Fruit fly (Drosophila melanogaster) whole organism, embryonic: ENCODE data around the gene Hexim.

Source experiments
- Awh ChIP-seq: fragments of 200-800 bp; sonication (Bioruptor generic); IDR thresholded peaks from 2 replicates; pipeline ENCODE4, ENCODE4 v1.3.6; 2022; ENCODE audit warnings: missing biosample characterization, missing genetic modification characterization
- BEAF-32 ChIP-seq: fragments of 200-800 bp; sonication (Bioruptor generic); optimal IDR thresholded peaks from 3 replicates; lab custom pipeline; 2017; ENCODE audit warnings: missing biosample characterization, missing genetic modification characterization, mild to moderate bottlenecking, moderate library complexity, missing genetic modification reagents
- CG1024 ChIP-seq: fragments of 200-800 bp; sonication (Bioruptor generic); IDR thresholded peaks from 2 replicates; pipeline ENCODE4 v1.3.6; 2022; ENCODE audit warnings: missing biosample characterization, missing genetic modification characterization
- CG10565 ChIP-seq: fragments of 200-800 bp; sonication (Bioruptor generic); optimal IDR thresholded peaks from 3 replicates; lab custom pipeline; 2016; ENCODE audit warnings: missing biosample characterization, mild to moderate bottlenecking, missing genetic modification characterization
- CG11723 ChIP-seq: fragments of 200-800 bp; sonication (Bioruptor generic); optimal IDR thresholded peaks from 2 replicates; lab custom pipeline; 2017; ENCODE audit warnings: missing biosample characterization, mild to moderate bottlenecking, missing genetic modification characterization
- CG12155 ChIP-seq: fragments of 200-800 bp; sonication (Bioruptor generic); optimal IDR thresholded peaks from 3 replicates; lab custom pipeline; 2016; ENCODE audit warnings: missing biosample characterization, missing genetic modification characterization
- CG12769 ChIP-seq: fragments of 200-800 bp; sonication (Bioruptor generic); optimal IDR thresholded peaks from 2 replicates; lab custom pipeline; 2019; ENCODE audit warnings: missing biosample characterization, mild to moderate bottlenecking, missing genetic modification characterization, moderate library complexity
- CG15601 ChIP-seq: fragments of 200-800 bp; sonication (Bioruptor generic); optimal IDR thresholded peaks from 3 replicates; lab custom pipeline; 2019; ENCODE audit warnings: missing biosample characterization, mild to moderate bottlenecking, missing genetic modification characterization, moderate library complexity
- CG1603 ChIP-seq: fragments of 200-800 bp; sonication (Bioruptor generic); optimal IDR thresholded peaks from 2 replicates; lab custom pipeline; 2019; ENCODE audit warnings: missing biosample characterization, mild to moderate bottlenecking, missing genetic modification characterization, moderate library complexity
- CG17186 ChIP-seq: fragments of 200-800 bp; sonication (Bioruptor generic); optimal IDR thresholded peaks from 3 replicates; lab custom pipeline; 2017; ENCODE audit warnings: missing biosample characterization, missing genetic modification reagents, missing genetic modification characterization
- CG17612 ChIP-seq: fragments of 200-800 bp; sonication (Bioruptor generic); IDR thresholded peaks from 2 replicates; pipeline ENCODE4 v1.3.6; 2022; ENCODE audit warnings: missing biosample characterization, missing genetic modification characterization
- CG17829 ChIP-seq: fragments of 200-800 bp; optimal IDR thresholded peaks from 2 replicates; lab custom pipeline; 2019; ENCODE audit warnings: missing biosample characterization, mild to moderate bottlenecking, missing genetic modification characterization, moderate library complexity
- CG2678 ChIP-seq: fragments of 200-800 bp; sonication (Bioruptor generic); optimal IDR thresholded peaks from 3 replicates; lab custom pipeline; 2019; ENCODE audit warnings: missing biosample characterization, mild to moderate bottlenecking, missing genetic modification characterization, moderate library complexity
- CG3163 ChIP-seq: fragments of 200-800 bp; sonication (Bioruptor generic); optimal IDR thresholded peaks from 3 replicates; lab custom pipeline; 2016; ENCODE audit warnings: missing biosample characterization, missing genetic modification characterization
- CG32532 ChIP-seq: fragments of 200-800 bp; sonication (Bioruptor generic); IDR thresholded peaks from 2 replicates; pipeline ENCODE4 v1.3.6; 2022; ENCODE audit warnings: missing biosample characterization, missing genetic modification characterization
- CG42726 ChIP-seq: fragments of 200-800 bp; sonication (Bioruptor generic); IDR thresholded peaks from 2 replicates; pipeline ENCODE4 v1.3.6; 2022; ENCODE audit warnings: missing biosample characterization, missing genetic modification characterization; ENCODE audit not compliant: partially characterized antibody
- CG6654 ChIP-seq: fragments of 200-800 bp; sonication (Bioruptor generic); optimal IDR thresholded peaks from 2 replicates; lab custom pipeline; 2017; ENCODE audit warnings: missing biosample characterization, mild to moderate bottlenecking, missing genetic modification characterization
- CG6689 ChIP-seq: fragments of 200-800 bp; sonication (Bioruptor generic); IDR thresholded peaks from 2 replicates; pipeline ENCODE4 v1.3.6; 2022; ENCODE audit warnings: missing biosample characterization, missing genetic modification characterization
- CG8359 ChIP-seq: fragments of 200-800 bp; sonication (Bioruptor generic); optimal IDR thresholded peaks from 2 replicates; lab custom pipeline; 2017; ENCODE audit warnings: missing biosample characterization, mild to moderate bottlenecking, missing genetic modification characterization, borderline replicate concordance
- Dbx ChIP-seq: fragments of 200-800 bp; sonication (Bioruptor generic); IDR thresholded peaks from 3 replicates; pipeline ENCODE4 v1.3.6; 2022; ENCODE audit warnings: missing biosample characterization, missing genetic modification characterization
- Eip74EF ChIP-seq, 2 experiments: fragments of 200-800 bp in 1 of 2; fragments of >200 bp in 1 of 2; sonication (Bioruptor generic) in 1 of 2; optimal IDR thresholded peaks; 2 replicates each; lab custom pipeline; 2017 to 2019; ENCODE audit warnings: missing biosample characterization in 2 of 2, missing genetic modification characterization in 2 of 2, mild to moderate bottlenecking in 1 of 2, moderate library complexity in 1 of 2
- H2.0 ChIP-seq: fragments of 200-800 bp; sonication (Bioruptor generic); IDR thresholded peaks from 2 replicates; pipeline ENCODE4 v1.3.6; 2022; ENCODE audit warnings: missing biosample characterization, missing genetic modification characterization
- Hmx ChIP-seq: fragments of 200-800 bp; sonication (Bioruptor generic); optimal IDR thresholded peaks from 2 replicates; lab custom pipeline; 2016; ENCODE audit warnings: missing biosample characterization, missing genetic modification characterization
- Hr39 ChIP-seq: fragments of >200 bp; optimal IDR thresholded peaks from 2 replicates; lab custom pipeline; 2017
- Neu2 ChIP-seq: fragments of 200-800 bp; sonication (Bioruptor generic); optimal IDR thresholded peaks from 3 replicates; lab custom pipeline; 2016; ENCODE audit warnings: missing biosample characterization, missing genetic modification characterization, borderline replicate concordance
- Nf-YC ChIP-seq: fragments of 200-800 bp; optimal IDR thresholded peaks from 3 replicates; lab custom pipeline; 2019; ENCODE audit warnings: missing biosample characterization, mild to moderate bottlenecking, missing genetic modification characterization, moderate library complexity
- Sox100B ChIP-seq: fragments of 200-800 bp; sonication (Bioruptor generic); optimal IDR thresholded peaks from 3 replicates; lab custom pipeline; 2018; ENCODE audit warnings: missing biosample characterization, mild to moderate bottlenecking, missing genetic modification characterization
- Usf ChIP-seq: fragments of 200-800 bp; sonication (Bioruptor generic); optimal IDR thresholded peaks from 2 replicates; lab custom pipeline; 2017; ENCODE audit warnings: missing genotype, missing biosample characterization, missing genetic modification characterization
- bcd ChIP-seq: fragments of 200-800 bp; sonication (Bioruptor generic); optimal IDR thresholded peaks from 2 replicates; lab custom pipeline; 2017; ENCODE audit warnings: missing biosample characterization, mild to moderate bottlenecking, missing genetic modification characterization
- caup ChIP-seq: fragments of 200-800 bp; sonication (Bioruptor generic); optimal IDR thresholded peaks from 3 replicates; lab custom pipeline; 2017; ENCODE audit warnings: missing biosample characterization, mild to moderate bottlenecking, missing genetic modification characterization, moderate library complexity; ENCODE audit not compliant: severe bottlenecking
- crol ChIP-seq: fragments of 200-800 bp; sonication (Bioruptor generic); IDR thresholded peaks from 2 replicates; pipeline ENCODE4 v1.3.6; 2022; ENCODE audit warnings: missing biosample characterization, missing genetic modification characterization
- dimm ChIP-seq: fragments of 200-800 bp; sonication (Bioruptor generic); IDR thresholded peaks from 2 replicates; pipeline ENCODE4 v1.3.6; 2022; ENCODE audit warnings: missing biosample characterization, missing genetic modification characterization
- exex ChIP-seq: fragments of 200-800 bp; sonication (Bioruptor generic); optimal IDR thresholded peaks from 4 replicates; lab custom pipeline; 2018; ENCODE audit warnings: missing biosample characterization, mild to moderate bottlenecking, missing genetic modification characterization, moderate library complexity
- fd102C ChIP-seq: fragments of 200-800 bp; sonication (Bioruptor generic); optimal IDR thresholded peaks from 2 replicates; lab custom pipeline; 2018; ENCODE audit warnings: missing biosample characterization, mild to moderate bottlenecking, missing genetic modification characterization, moderate library complexity
- kni ChIP-seq: fragments of 200-800 bp; sonication (Bioruptor generic); optimal IDR thresholded peaks from 3 replicates; lab custom pipeline; 2017; ENCODE audit warnings: mild to moderate bottlenecking, missing biosample characterization, missing genetic modification reagents, missing genetic modification characterization
- nmo ChIP-seq: fragments of 200-800 bp; sonication (Bioruptor generic); optimal IDR thresholded peaks from 2 replicates; lab custom pipeline; 2018; ENCODE audit warnings: missing biosample characterization, mild to moderate bottlenecking, missing genetic modification characterization, moderate library complexity
- oc ChIP-seq: fragments of 200-800 bp; sonication (Bioruptor generic); optimal IDR thresholded peaks from 2 replicates; lab custom pipeline; 2018; ENCODE audit warnings: missing biosample characterization, mild to moderate bottlenecking, missing genetic modification characterization, moderate library complexity
- otp ChIP-seq: fragments of 200-800 bp; sonication (Bioruptor generic); IDR thresholded peaks from 3 replicates; pipeline ENCODE4, ENCODE4 v1.3.6; 2022; ENCODE audit warnings: missing biosample characterization, missing genetic modification characterization
- peb ChIP-seq: fragments of 200-800 bp; sonication (Bioruptor generic); IDR thresholded peaks from 2 replicates; pipeline ENCODE4 v1.3.6; 2022; ENCODE audit warnings: missing biosample characterization, missing genetic modification characterization
- pfk ChIP-seq: fragments of 200-800 bp; sonication (Bioruptor generic); optimal IDR thresholded peaks from 2 replicates; lab custom pipeline; 2018; ENCODE audit warnings: missing biosample characterization, mild to moderate bottlenecking, missing genetic modification characterization, moderate library complexity
- pnt ChIP-seq: fragments of 200-800 bp; sonication (Bioruptor generic); optimal IDR thresholded peaks from 3 replicates; lab custom pipeline; 2016; ENCODE audit warnings: missing biosample characterization, missing genetic modification characterization
- sd ChIP-seq: fragments of 200-800 bp; sonication (Bioruptor generic); optimal IDR thresholded peaks from 3 replicates; lab custom pipeline; 2018; ENCODE audit warnings: missing biosample characterization, mild to moderate bottlenecking, missing genetic modification characterization, moderate library complexity
- tin ChIP-seq: fragments of 200-800 bp; sonication (Bioruptor generic); optimal IDR thresholded peaks from 3 replicates; lab custom pipeline; 2016; ENCODE audit warnings: missing biosample characterization, missing genetic modification characterization
- tll ChIP-seq, 2 experiments: fragments of 200-800 bp in 1 of 2; fragments of >200 bp in 1 of 2; sonication (Bioruptor generic) in 1 of 2; optimal IDR thresholded peaks; 2 replicates each; lab custom pipeline; 2017 to 2019; ENCODE audit warnings: missing biosample characterization in 2 of 2, missing genetic modification characterization in 2 of 2, mild to moderate bottlenecking in 1 of 2, moderate library complexity in 1 of 2
- unpg ChIP-seq: fragments of 200-800 bp; sonication (Bioruptor generic); optimal IDR thresholded peaks from 3 replicates; lab custom pipeline; 2018; ENCODE audit warnings: missing biosample characterization, mild to moderate bottlenecking, missing genetic modification characterization, moderate library complexity
- usp ChIP-seq: fragments of >200 bp; optimal IDR thresholded peaks from 2 replicates; lab custom pipeline; 2017; ENCODE audit warnings: missing biosample characterization, missing genetic modification characterization
- zfh1 ChIP-seq: fragments of 200-800 bp; sonication (Bioruptor generic); IDR thresholded peaks from 3 replicates; pipeline ENCODE4 v1.3.6; 2022; ENCODE audit warnings: missing biosample characterization, missing genetic modification characterization

The Hexim gene

dm6 chr3R:14654976-14655896 lies 4.0 kb upstream of the Hexim start (continued):
- TF ChIP-seq BEAF-32 (GFP tag; lab: Kevin White, UChicago) (peak; percentile 83), CG6689 (GFP tag; lab: Robert Waterston, UW) (peak; percentile 92), Hmx (peak; percentile 71), bcd (peak; percentile 93), exex (tag; lab: Kevin White, UChicago) (peak; percentile 83), crol (GFP tag; lab: Robert Waterston, UW) (no peak), oc (tag; lab: Kevin White, UChicago) (peak; percentile 93), dimm (GFP tag; lab: Robert Waterston, UW) (peak; percentile 53; the same call in 1 of the 2 replicates), pfk (GFP tag; lab: Kevin White, UChicago) (peak; percentile 51), H2.0 (peak; percentile 91), tll (GFP tag; optimal IDR thresholded peaks at IDR 0.05; lab: Kevin White, UChicago) (peak in 1 of 2 experiments; percentile 34), CG8359 (GFP tag; lab: Kevin White, UChicago) (peak; percentile 83), CG1024 (GFP tag; lab: Robert Waterston, UW) (peak; percentile 80), sd (tag; lab: Kevin White, UChicago) (peak; percentile 82), usp (GFP tag; lab: Kevin White, UChicago) (no peak), CG6654 (GFP tag; lab: Kevin White, UChicago) (peak; percentile 70), nmo (GFP tag; lab: Kevin White, UChicago) (peak; percentile 93), Neu2 (GFP tag; lab: Kevin White, UChicago) (peak; percentile 67), CG15601 (peak; percentile 90), CG32532 (GFP tag; lab: Robert Waterston, UW) (peak; percentile 95), CG17829 (tag; lab: Kevin White, UChicago) (peak; percentile 95), kni (GFP tag; lab: Kevin White, UChicago) (peak; percentile 91), Usf (GFP tag; lab: Kevin White, UChicago) (peak; percentile 86), CG12769 (tag; lab: Kevin White, UChicago) (peak; percentile 96), CG17612 (peak; percentile 77), Dbx (GFP tag; lab: Robert Waterston, UW) (peak; percentile 91), zfh1 (GFP tag; lab: Robert Waterston, UW) (peak; percentile 94), Sox100B (GFP tag; lab: Kevin White, UChicago) (peak; percentile 89), CG17186 (peak; percentile 80), Nf-YC (tag; lab: Kevin White, UChicago) (peak; percentile 53), CG11723 (peak; percentile 90), Hr39 (lab: Kevin White, UChicago) (no peak), otp (GFP tag; lab: Robert Waterston, UW) (peak; percentile 89), fd102C (GFP tag; lab: Kevin White, UChicago) (peak; percentile 43), tin (GFP tag; lab: Kevin White, UChicago) (peak; percentile 91), Awh (GFP tag; lab: Robert Waterston, UW) (peak; percentile 88), CG3163 (peak; percentile 55), CG10565 (GFP tag; lab: Kevin White, UChicago) (peak; percentile 55), unpg (GFP tag; lab: Kevin White, UChicago) (peak; percentile 96), caup (peak; percentile 94), CG42726 (GFP tag; lab: Robert Waterston, UW) (no peak), CG1603 (tag; lab: Kevin White, UChicago) (peak; percentile 95), peb (GFP tag; lab: Robert Waterston, UW) (peak; percentile 86), CG12155 (GFP tag; lab: Kevin White, UChicago) (peak; percentile 87), pnt (GFP tag; lab: Kevin White, UChicago) (peak; percentile 87), CG2678 (tag; lab: Kevin White, UChicago) (peak; percentile 97), Eip74EF (GFP tag; optimal IDR thresholded peaks at IDR 0.05; lab: Kevin White, UChicago) (peak in 1 of 2 experiments; percentile 83)
